Fruit fly (Drosophila melanogaster) whole organism, adult: ENCODE data around the gene CG33253.

Source experiments
- CG12768 ChIP-seq: fragments of 200-800 bp; sonication (Bioruptor generic); optimal IDR thresholded peaks from 2 replicates; lab custom pipeline; 2017; ENCODE audit warnings: missing biosample characterization, missing genetic modification characterization, mild to moderate bottlenecking, moderate library complexity, missing genetic modification reagents
- CG14711 ChIP-seq: fragments of 200-800 bp; sonication (Bioruptor generic); optimal IDR thresholded peaks from 2 replicates; lab custom pipeline; 2018; ENCODE audit warnings: missing biosample characterization, mild to moderate bottlenecking, missing genetic modification characterization, moderate library complexity
- CG1620 ChIP-seq: fragments of 200-800 bp; sonication (Bioruptor generic); optimal IDR thresholded peaks from 2 replicates; lab custom pipeline; 2016; ENCODE audit warnings: missing biosample characterization, missing genetic modification characterization
- kay ChIP-seq: fragments of 200-800 bp; sonication (Bioruptor generic); peaks from one replicate; lab custom pipeline; 2016; ENCODE audit warnings: missing biosample characterization, missing genetic modification characterization, borderline replicate concordance
- toe ChIP-seq: fragments of 200-800 bp; sonication (Bioruptor generic); optimal IDR thresholded peaks from 2 replicates; lab custom pipeline; 2016; ENCODE audit warnings: missing biosample characterization, missing genetic modification characterization

dm6 chrX:19167032-19167568 lies 16.1 kb upstream of the CG33253 start, which contains the start of gene RhoGAP18B:
- TF ChIP-seq toe (GFP tag; lab: Kevin White, UChicago), result no peak
- TF ChIP-seq CG14711 (tag; lab: Kevin White, UChicago), result no peak
- TF ChIP-seq CG1620 (GFP tag; lab: Kevin White, UChicago), result no peak
- no peak for TF ChIP-seq CG12768 (GFP tag; lab: Kevin White, UChicago)
- TF ChIP-seq kay (GFP tag; lab: Kevin White, UChicago), result no peak
